Worm (Caenorhabditis elegans) whole organism, L4 larva: ENCODE measurements around the gene sre-43.

Experiments
- Y48G9A.11 ChIP-seq: fragments of 200-800 bp; sonication (Bioruptor generic); IDR thresholded peaks from 2 replicates; pipeline ENCODE4 v1.3.6; 2022; ENCODE audit warnings: missing genetic modification reagents, missing genetic modification characterization, missing compliant biosample characterization
- daf-8 ChIP-seq: fragments of 200-800 bp; sonication (Bioruptor generic); IDR thresholded peaks from 2 replicates; pipeline ENCODE4 v1.3.6; 2022; ENCODE audit warnings: missing genetic modification characterization, missing compliant biosample characterization
- lin-29 ChIP-seq: fragments of 200-800 bp; sonication (Bioruptor generic); IDR thresholded peaks from 2 replicates; pipeline ENCODE4 v1.3.6; 2022; ENCODE audit warnings: missing genetic modification reagents, missing genetic modification characterization, missing compliant biosample characterization
- lir-3 ChIP-seq: sonication (generic microtip); optimal IDR thresholded peaks from 2 replicates; lab custom pipeline; 2016; ENCODE audit warnings: mild to moderate bottlenecking, missing genetic modification characterization, missing compliant biosample characterization
- madf-5 ChIP-seq, 2 experiments: fragments of 200-800 bp; sonication (Bioruptor generic); IDR thresholded peaks; 2 replicates each; pipeline ENCODE4 v1.3.6; 2022; ENCODE audit warnings: missing compliant biosample characterization in 2 of 2, missing genetic modification characterization in 2 of 2
- nhr-41 ChIP-seq: fragments of 200-800 bp; sonication (Bioruptor generic); IDR thresholded peaks from 2 replicates; pipeline ENCODE4 v1.3.6; 2022; ENCODE audit warnings: missing genetic modification reagents, missing genetic modification characterization, missing compliant biosample characterization
- sdz-12 ChIP-seq: fragments of 200-800 bp; sonication (Bioruptor generic); optimal IDR thresholded peaks from 2 replicates; lab custom pipeline; 2018; ENCODE audit warnings: mild to moderate bottlenecking, missing genetic modification characterization, missing compliant biosample characterization
- set-16 ChIP-seq: fragments of 200-800 bp; sonication (Bioruptor generic); IDR thresholded peaks from 2 replicates; pipeline ENCODE4 v1.3.6; 2022; ENCODE audit warnings: missing genetic modification reagents, missing genetic modification characterization, missing compliant biosample characterization

sre-43 gene

ce11 chrII:13919100-13919499, 49.8 kb downstream of the sre-43 start:
- TF ChIP-seq set-16 (GFP tag; lab: Robert Waterston, UW) = peak; percentile 67
- no peak for TF ChIP-seq madf-5 (GFP tag; IDR thresholded peaks at IDR 0.05; lab: Robert Waterston, UW)
- no peak for TF ChIP-seq daf-8 (GFP tag; lab: Robert Waterston, UW)
- TF ChIP-seq nhr-41 = no peak
- no peak for TF ChIP-seq lin-29 (GFP tag; lab: Robert Waterston, UW)
- no peak for TF ChIP-seq Y48G9A.11 (GFP tag; lab: Robert Waterston, UW)
- no peak for TF ChIP-seq lir-3 (tag; lab: Kevin White, UChicago)
- no peak for TF ChIP-seq sdz-12 (GFP tag; lab: Kevin White, UChicago)
